In the genomic region with DNA sequence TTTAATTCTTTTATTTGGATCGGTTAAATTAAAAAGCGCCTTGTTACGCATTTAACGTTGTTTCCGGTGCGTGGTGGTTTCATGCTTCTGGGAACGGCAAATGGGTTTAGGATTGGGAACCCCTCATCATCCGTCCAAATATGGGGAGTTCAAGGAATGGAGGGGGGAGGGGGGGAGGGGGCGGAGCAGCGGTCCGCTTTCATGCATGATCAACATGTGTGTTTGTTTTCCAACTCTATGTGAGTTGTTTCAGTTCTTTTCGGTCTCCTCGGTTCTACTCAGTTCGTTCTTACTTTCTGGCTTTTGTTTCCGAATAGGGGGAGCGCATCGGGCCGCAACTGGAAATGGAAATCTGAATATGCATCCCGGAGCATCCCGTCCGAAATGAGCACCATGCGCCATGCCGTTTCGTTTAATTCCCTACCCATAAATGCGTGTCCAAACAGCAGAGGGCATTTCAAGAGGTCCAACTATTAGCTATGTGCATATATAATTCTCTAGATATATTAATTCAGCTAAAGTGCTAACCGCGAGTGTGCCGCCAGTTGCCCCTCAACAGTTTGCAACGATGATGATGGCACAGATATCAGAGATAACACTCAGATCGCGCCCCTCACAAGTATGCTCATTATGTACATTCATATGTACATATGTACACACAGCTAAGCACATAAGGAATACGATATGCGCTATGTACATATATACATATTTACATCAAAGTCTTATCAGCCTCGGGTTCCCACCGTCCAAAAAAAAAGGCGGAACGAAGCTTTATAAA, we compare ENCODE assay signal across 1 fruit fly cellular context.
TF ChIP-seq lines count a peak whose summit lies in the region.

No protein-coding gene starts in this region.

TF ChIP-seq in whole organism, embryonic, 481 proteins besides CTCF, POLR2A, EP300 and RAD21 (continued from another document):
- TF ChIP-seq CG17186 (GFP tag; optimal IDR thresholded peaks at IDR 0.05; lab: Kevin White, UChicago) (peak; percentile 92), HHEX (GFP tag; optimal IDR thresholded peaks at IDR 0.05; lab: Kevin White, UChicago) (peak; percentile 96), slou (GFP tag; optimal IDR thresholded peaks at IDR 0.05; lab: Kevin White, UChicago) (peak; percentile 72), CG14050 (GFP tag; IDR thresholded peaks at IDR 0.05; lab: Robert Waterston, UW) (peak; percentile 67), CG1647 (GFP tag; optimal IDR thresholded peaks at IDR 0.05; lab: Kevin White, UChicago) (peak; percentile 94), CG1602 (GFP tag; optimal IDR thresholded peaks at IDR 0.05; lab: Kevin White, UChicago) (peak; percentile 83), Mrtf (GFP tag; IDR thresholded peaks at IDR 0.05; lab: Robert Waterston, UW) (peak; percentile 72; the same call in 2 of the 3 replicates), CG12071 (GFP tag; optimal IDR thresholded peaks at IDR 0.05; lab: Kevin White, UChicago) (peak; percentile 98), vfl (GFP tag; optimal IDR thresholded peaks at IDR 0.05; lab: Kevin White, UChicago) (peak; percentile 36), Antp (GFP tag; optimal IDR thresholded peaks at IDR 0.05; lab: Kevin White, UChicago) (peak; percentile 71), sd (tag; optimal IDR thresholded peaks at IDR 0.05; lab: Kevin White, UChicago) (peak; percentile 90), CG1792 (GFP tag; optimal IDR thresholded peaks at IDR 0.05; lab: Kevin White, UChicago) (peak; percentile 93), YL-1 (GFP tag; optimal IDR thresholded peaks at IDR 0.05; lab: Kevin White, UChicago) (peak; percentile 98), jumu (GFP tag; optimal IDR thresholded peaks at IDR 0.05; lab: Kevin White, UChicago) (peak; percentile 77), CG1024 (GFP tag; IDR thresholded peaks at IDR 0.05; lab: Robert Waterston, UW) (peak; percentile 92), nau (GFP tag; optimal IDR thresholded peaks at IDR 0.05; lab: Kevin White, UChicago) (peak; percentile 96), CG13775 (GFP tag; optimal IDR thresholded peaks at IDR 0.05; lab: Kevin White, UChicago) (peak; percentile 64), Hr3 (GFP tag; optimal IDR thresholded peaks at IDR 0.05; lab: Kevin White, UChicago) (peak; percentile 66), HLH54F (GFP tag; optimal IDR thresholded peaks at IDR 0.05; lab: Kevin White, UChicago) (peak; percentile 60), CG18619 (GFP tag; optimal IDR thresholded peaks at IDR 0.05; lab: Kevin White, UChicago) (peak; percentile 92), CG15696 (tag; optimal IDR thresholded peaks at IDR 0.05; lab: Kevin White, UChicago) (peak; percentile 98), CG15073 (GFP tag; optimal IDR thresholded peaks at IDR 0.05; lab: Kevin White, UChicago) (peak; percentile 61), CG1832 (GFP tag; optimal IDR thresholded peaks at IDR 0.05; lab: Kevin White, UChicago) (no peak), esg (GFP tag; conservative IDR thresholded peaks at IDR 0.05; lab: Robert Waterston, UW) (no peak), CG2712 (tag; optimal IDR thresholded peaks at IDR 0.05; lab: Kevin White, UChicago) (peak; percentile 80), bowl (GFP tag; IDR thresholded peaks at IDR 0.05; lab: Robert Waterston, UW) (0 out of 2 replicates have a peak, but pooled peaks have one; percentile 45), Six4 (GFP tag; optimal IDR thresholded peaks at IDR 0.05; lab: Kevin White, UChicago) (peak; percentile 88), wek (GFP tag; optimal IDR thresholded peaks at IDR 0.05; lab: Kevin White, UChicago) (peak; percentile 97), CG6254 (GFP tag; optimal IDR thresholded peaks at IDR 0.05; lab: Kevin White, UChicago) (peak; percentile 89), CG4707 (GFP tag; optimal IDR thresholded peaks at IDR 0.05; lab: Kevin White, UChicago) (peak; percentile 96), pho (GFP tag; optimal IDR thresholded peaks at IDR 0.05; lab: Kevin White, UChicago) (peak; percentile 74), CG16779 (GFP tag; IDR thresholded peaks at IDR 0.05; lab: Robert Waterston, UW) (peak; percentile 89), ara (GFP tag; IDR thresholded peaks at IDR 0.05; lab: Robert Waterston, UW) (peak; percentile 97), ken (GFP tag; IDR thresholded peaks at IDR 0.05; lab: Robert Waterston, UW) (peak; percentile 84), z (GFP tag; IDR thresholded peaks at IDR 0.05; lab: Robert Waterston, UW) (peak; percentile 74), bcd (GFP tag; optimal IDR thresholded peaks at IDR 0.05; lab: Kevin White, UChicago) (peak; percentile 87), D19A (tag; optimal IDR thresholded peaks at IDR 0.05; lab: Kevin White, UChicago) (peak; percentile 70), CG34224 (GFP tag; IDR thresholded peaks at IDR 0.05; lab: Robert Waterston, UW; ENCODE audit: partially characterized antibody) (no peak), gsb (GFP tag; IDR thresholded peaks at IDR 0.05; lab: Robert Waterston, UW) (peak; percentile 87), CG12236 (GFP tag; optimal IDR thresholded peaks at IDR 0.05; lab: Kevin White, UChicago) (peak; percentile 97), bsh (GFP tag; optimal IDR thresholded peaks at IDR 0.05; lab: Kevin White, UChicago) (peak in 1 of 2 experiments; percentile 95), unpg (GFP tag; optimal IDR thresholded peaks at IDR 0.05; lab: Kevin White, UChicago) (peak; percentile 91), CG3407 (GFP tag; optimal IDR thresholded peaks at IDR 0.05; lab: Kevin White, UChicago) (peak; percentile 97), scrt (GFP tag; optimal IDR thresholded peaks at IDR 0.05; lab: Kevin White, UChicago) (peak; percentile 88), CG8944 (GFP tag; optimal IDR thresholded peaks at IDR 0.05; lab: Kevin White, UChicago) (peak; percentile 82), CG18476 (GFP tag; optimal IDR thresholded peaks at IDR 0.05; lab: Kevin White, UChicago) (peak; percentile 93), CG11247 (GFP tag; IDR thresholded peaks at IDR 0.05; lab: Robert Waterston, UW) (peak; percentile 93), CG9609 (GFP tag; optimal IDR thresholded peaks at IDR 0.05; lab: Kevin White, UChicago) (peak; percentile 67), CG30020 (tag; optimal IDR thresholded peaks at IDR 0.05; lab: Kevin White, UChicago) (peak; percentile 33), CG9727 (GFP tag; optimal IDR thresholded peaks at IDR 0.05; lab: Kevin White, UChicago) (peak; percentile 94), corto (GFP tag; optimal IDR thresholded peaks at IDR 0.05; lab: Kevin White, UChicago) (no peak), CG17359 (tag; optimal IDR thresholded peaks at IDR 0.05; lab: Kevin White, UChicago) (peak; percentile 97), salm (tag; optimal IDR thresholded peaks at IDR 0.05; lab: Kevin White, UChicago) (peak; percentile 94), CG31388 (GFP tag; optimal IDR thresholded peaks at IDR 0.05; lab: Kevin White, UChicago) (peak; percentile 83), CG13287 (GFP tag; IDR thresholded peaks at IDR 0.05; lab: Robert Waterston, UW; ENCODE audit: partially characterized antibody) (no peak), shn (GFP tag; optimal IDR thresholded peaks at IDR 0.05; lab: Kevin White, UChicago) (peak; percentile 71), hth (optimal IDR thresholded peaks at IDR 0.05; lab: Kevin White, UChicago) (no peak), pzg (GFP tag; optimal IDR thresholded peaks at IDR 0.05; lab: Kevin White, UChicago) (peak; percentile 16), CG4360 (GFP tag; IDR thresholded peaks at IDR 0.05; lab: Robert Waterston, UW) (peak; percentile 89), kay (GFP tag; optimal IDR thresholded peaks at IDR 0.05; lab: Kevin White, UChicago) (peak; percentile 88), CG7786 (GFP tag; optimal IDR thresholded peaks at IDR 0.05; lab: Kevin White, UChicago) (peak; percentile 58), Pdp1 (GFP tag; optimal IDR thresholded peaks at IDR 0.05; lab: Kevin White, UChicago) (peak; percentile 88 to 90), HLH4C (GFP tag; IDR thresholded peaks at IDR 0.05; lab: Robert Waterston, UW; ENCODE audit: partially characterized antibody) (no peak), CG7745 (tag; optimal IDR thresholded peaks at IDR 0.05; lab: Kevin White, UChicago) (peak; percentile 95), dimm (GFP tag; IDR thresholded peaks at IDR 0.05; lab: Robert Waterston, UW) (no peak), CG10462 (GFP tag; optimal IDR thresholded peaks at IDR 0.05; lab: Kevin White, UChicago) (peak; percentile 88), CG10543 (GFP tag; optimal IDR thresholded peaks at IDR 0.05; lab: Kevin White, UChicago) (peak; percentile 98), CG7271 (tag; optimal IDR thresholded peaks at IDR 0.05; lab: Kevin White, UChicago) (peak; percentile 82), CG10321 (GFP tag; IDR thresholded peaks at IDR 0.05; lab: Robert Waterston, UW) (peak; percentile 79), zen (tag; optimal IDR thresholded peaks at IDR 0.05; lab: Kevin White, UChicago) (peak; percentile 82), her (GFP tag; optimal IDR thresholded peaks at IDR 0.05; lab: Kevin White, UChicago) (peak; percentile 83), tna (GFP tag; IDR thresholded peaks at IDR 0.05; lab: Robert Waterston, UW; ENCODE audit: partially characterized antibody) (no peak), twi (tag; optimal IDR thresholded peaks at IDR 0.05; lab: Kevin White, UChicago) (peak; percentile 86), Lhr (GFP tag; optimal IDR thresholded peaks at IDR 0.05; lab: Kevin White, UChicago) (peak; percentile 95), Fer1 (GFP tag; optimal IDR thresholded peaks at IDR 0.05; lab: Kevin White, UChicago) (peak; percentile 96), lbe (GFP tag; optimal IDR thresholded peaks at IDR 0.05; lab: Kevin White, UChicago) (peak; percentile 57), unc-4 (GFP tag; IDR thresholded peaks at IDR 0.05; lab: Robert Waterston, UW; ENCODE audit: partially characterized antibody) (no peak), Ravus (GFP tag; IDR thresholded peaks at IDR 0.05; lab: Robert Waterston, UW) (peak; percentile 59; the same call in 1 of the 2 replicates)
